Worm (Caenorhabditis elegans) whole organism, L1 larva: ENCODE data around the gene sma-6.

ENCODE experiments used
- C04F5.9 ChIP-seq: sonication (generic microtip); optimal IDR thresholded peaks from 2 replicates; lab custom pipeline; 2016; ENCODE audit warnings: missing genetic modification characterization, missing compliant biosample characterization
- C16A3.4 ChIP-seq: fragments of 150-350 bp; optimal IDR thresholded peaks from 2 replicates; lab custom pipeline; 2014; ENCODE audit warnings: missing biosample characterization, missing genetic modification characterization
- C34B4.2 ChIP-seq: sonication (generic microtip); optimal IDR thresholded peaks from 2 replicates; lab custom pipeline; 2017; ENCODE audit warnings: mild to moderate bottlenecking, missing genetic modification characterization, missing compliant biosample characterization
- Y116A8C.19 ChIP-seq: sonication (generic microtip); optimal IDR thresholded peaks from 2 replicates; lab custom pipeline; 2016; ENCODE audit warnings: missing compliant biosample characterization, missing genetic modification characterization, borderline replicate concordance
- ama-1 ChIP-seq: fragments of 150-350 bp; optimal IDR thresholded peaks from 2 replicates; lab custom pipeline; 2014
- ceh-8 ChIP-seq: fragments of 200-800 bp; sonication (Bioruptor generic); optimal IDR thresholded peaks from 2 replicates; lab custom pipeline; 2018; ENCODE audit warnings: mild to moderate bottlenecking, missing genetic modification characterization, moderate library complexity, missing compliant biosample characterization
- ceh-88 ChIP-seq: fragments of 200-800 bp; sonication (Bioruptor generic); IDR thresholded peaks from 2 replicates; pipeline ENCODE4 v1.3.6; 2022; ENCODE audit warnings: missing genetic modification characterization, missing compliant biosample characterization
- ces-1 ChIP-seq: fragments of 150-350 bp; optimal IDR thresholded peaks from 2 replicates; lab custom pipeline; 2014; ENCODE audit warnings: missing biosample characterization, missing genetic modification reagents, missing genetic modification characterization
- dsc-1 ChIP-seq: sonication (generic microtip); optimal IDR thresholded peaks from 2 replicates; lab custom pipeline; 2016; ENCODE audit warnings: mild to moderate bottlenecking, missing genetic modification characterization, missing compliant biosample characterization
- efl-1 ChIP-seq, 4 experiments: fragments of 150-350 bp; optimal IDR thresholded peaks in 3 of 4; peaks in 1 of 4; 1 replicate in 1 of 4; 2 replicates in 3 of 4; lab custom pipeline; 2014; ENCODE audit warnings: missing biosample characterization in 2 of 4, missing genetic modification characterization in 2 of 4, missing genetic modification reagents in 2 of 4
- efl-3 ChIP-seq: fragments of 200-800 bp; sonication (Bioruptor generic); optimal IDR thresholded peaks from 2 replicates; lab custom pipeline; 2018; ENCODE audit warnings: mild to moderate bottlenecking, missing genetic modification characterization, missing compliant biosample characterization
- egl-27 ChIP-seq, 2 experiments: fragments of 150-350 bp in 1 of 2; sonication (generic microtip); optimal IDR thresholded peaks; 3 replicates each; lab custom pipeline; 2017 to 2018; ENCODE audit warnings: missing biosample characterization in 2 of 2, missing genetic modification characterization in 2 of 2, missing genetic modification reagents in 2 of 2
- elt-2 ChIP-seq: sonication (generic microtip); optimal IDR thresholded peaks from 2 replicates; lab custom pipeline; 2016; ENCODE audit warnings: missing genetic modification characterization, mild to moderate bottlenecking, inconsistent platforms, missing compliant biosample characterization, missing genetic modification reagents
- ets-5 ChIP-seq: fragments of 200-800 bp; sonication (Bioruptor generic); IDR thresholded peaks from 2 replicates; pipeline ENCODE4 v1.3.6; 2022; ENCODE audit warnings: missing genetic modification characterization, missing compliant biosample characterization
- fkh-8 ChIP-seq: sonication (generic microtip); optimal IDR thresholded peaks from 2 replicates; lab custom pipeline; 2016; ENCODE audit warnings: mild to moderate bottlenecking, missing genetic modification characterization, missing compliant biosample characterization
- fos-1 ChIP-seq: fragments of 150-350 bp; optimal IDR thresholded peaks from 2 replicates; lab custom pipeline; 2014; ENCODE audit warnings: missing biosample characterization, missing genetic modification characterization
- grh-1 ChIP-seq: fragments of 200-800 bp; sonication (Bioruptor generic); IDR thresholded peaks from 2 replicates; pipeline ENCODE4 v1.3.6; 2022; ENCODE audit warnings: missing genetic modification reagents, missing genetic modification characterization, missing compliant biosample characterization
- hlh-4 ChIP-seq: sonication (generic microtip); optimal IDR thresholded peaks from 2 replicates; lab custom pipeline; 2016; ENCODE audit warnings: mild to moderate bottlenecking, missing genetic modification characterization, missing compliant biosample characterization
- isw-1 ChIP-seq: fragments of 200-800 bp; sonication (Bioruptor generic); IDR thresholded peaks from 2 replicates; pipeline ENCODE4 v1.3.6; 2022; ENCODE audit warnings: missing genetic modification characterization, missing compliant biosample characterization
- lin-15B ChIP-seq: fragments of 150-350 bp; sonication (generic microtip); optimal IDR thresholded peaks from 3 replicates; lab custom pipeline; 2014; ENCODE audit warnings: missing biosample characterization, missing genetic modification characterization
- lir-3 ChIP-seq: sonication (generic microtip); optimal IDR thresholded peaks from 2 replicates; lab custom pipeline; 2016; ENCODE audit warnings: mild to moderate bottlenecking, missing genetic modification characterization, moderate library complexity, missing compliant biosample characterization; ENCODE audit not compliant: poor library complexity
- mdl-1 ChIP-seq, 2 experiments: fragments of 150-350 bp; optimal IDR thresholded peaks; 2 replicates each; lab custom pipeline; 2014 to 2017; ENCODE audit warnings: missing biosample characterization in 2 of 2, missing genetic modification characterization in 2 of 2, inconsistent platforms in 1 of 2
- mep-1 ChIP-seq: fragments of 150-350 bp; optimal IDR thresholded peaks from 2 replicates; lab custom pipeline; 2014; ENCODE audit warnings: missing biosample characterization, missing genetic modification characterization
- nhr-11 ChIP-seq: fragments of 150-350 bp; optimal IDR thresholded peaks from 2 replicates; lab custom pipeline; 2014; ENCODE audit warnings: missing biosample characterization, missing genetic modification characterization
- nhr-12 ChIP-seq: sonication (generic microtip); optimal IDR thresholded peaks from 2 replicates; lab custom pipeline; 2017; ENCODE audit warnings: missing biosample characterization, missing genetic modification characterization
- nhr-237 ChIP-seq: fragments of 150-350 bp; optimal IDR thresholded peaks from 2 replicates; lab custom pipeline; 2014; ENCODE audit warnings: missing biosample characterization, missing genetic modification characterization
- nhr-71 ChIP-seq: sonication (generic microtip); optimal IDR thresholded peaks from 2 replicates; lab custom pipeline; 2016; ENCODE audit warnings: mild to moderate bottlenecking, missing genetic modification characterization, moderate library complexity, missing compliant biosample characterization
- nhr-77 ChIP-seq: fragments of 150-350 bp; optimal IDR thresholded peaks from 2 replicates; lab custom pipeline; 2014; ENCODE audit warnings: missing biosample characterization, missing genetic modification characterization
- nhr-84 ChIP-seq: sonication (generic microtip); optimal IDR thresholded peaks from 2 replicates; lab custom pipeline; 2017; ENCODE audit warnings: missing biosample characterization, missing genetic modification characterization
- nhr-85 ChIP-seq: sonication (generic microtip); peaks from one replicate; lab custom pipeline; 2016; ENCODE audit warnings: missing genetic modification characterization, inconsistent platforms, missing compliant biosample characterization
- pqm-1 ChIP-seq: sonication (generic microtip); optimal IDR thresholded peaks from 3 replicates; lab custom pipeline; 2017; ENCODE audit warnings: missing biosample characterization, missing genetic modification characterization
- rnt-1 ChIP-seq: sonication (generic microtip); optimal IDR thresholded peaks from 2 replicates; lab custom pipeline; 2016; ENCODE audit warnings: mild to moderate bottlenecking, missing genetic modification characterization, moderate library complexity, missing compliant biosample characterization
- snpc-4 ChIP-seq: fragments of 150-350 bp; optimal IDR thresholded peaks from 2 replicates; lab custom pipeline; 2014; ENCODE audit warnings: missing biosample characterization, missing genetic modification characterization
- sox-4 ChIP-seq: sonication (generic microtip); optimal IDR thresholded peaks from 2 replicates; lab custom pipeline; 2016; ENCODE audit warnings: missing genetic modification characterization, missing compliant biosample characterization
- swsn-7 ChIP-seq: sonication (generic microtip); optimal IDR thresholded peaks from 2 replicates; lab custom pipeline; 2016; ENCODE audit warnings: missing genetic modification characterization, missing compliant biosample characterization
- tbx-2 ChIP-seq: sonication (generic microtip); optimal IDR thresholded peaks from 2 replicates; lab custom pipeline; 2016; ENCODE audit warnings: missing genetic modification characterization, missing compliant biosample characterization
- unc-30 ChIP-seq: sonication (generic microtip); optimal IDR thresholded peaks from 2 replicates; lab custom pipeline; 2017; ENCODE audit warnings: missing biosample characterization, missing genetic modification characterization
- unc-62 ChIP-seq: fragments of 150-350 bp; optimal IDR thresholded peaks from 2 replicates; lab custom pipeline; 2014; ENCODE audit warnings: missing biosample characterization, missing genetic modification reagents, missing genetic modification characterization
- unc-98 ChIP-seq: fragments of 200-800 bp; sonication (Bioruptor generic); IDR thresholded peaks from 2 replicates; pipeline ENCODE4 v1.3.6; 2022; ENCODE audit warnings: missing genetic modification characterization, missing compliant biosample characterization
- vab-15 ChIP-seq: sonication (generic microtip); optimal IDR thresholded peaks from 2 replicates; lab custom pipeline; 2017; ENCODE audit warnings: missing genotype, mild to moderate bottlenecking, missing genetic modification characterization, missing compliant biosample characterization
- xbp-1 ChIP-seq: sonication (generic microtip); optimal IDR thresholded peaks from 2 replicates; lab custom pipeline; 2016; ENCODE audit warnings: missing genetic modification characterization, missing compliant biosample characterization
- zip-4 ChIP-seq: fragments of 200-800 bp; sonication (Bioruptor generic); optimal IDR thresholded peaks from 2 replicates; lab custom pipeline; 2018; ENCODE audit warnings: mild to moderate bottlenecking, missing genetic modification characterization, moderate library complexity, missing compliant biosample characterization
- ztf-11 ChIP-seq, 2 experiments: sonication (generic microtip); optimal IDR thresholded peaks; 2 replicates each; lab custom pipeline; 2016 to 2017; ENCODE audit warnings: missing genetic modification characterization in 2 of 2, missing biosample characterization in 1 of 2, missing compliant biosample characterization in 1 of 2
- ztf-4 ChIP-seq: fragments of 150-350 bp; optimal IDR thresholded peaks from 2 replicates; lab custom pipeline; 2014; ENCODE audit warnings: missing biosample characterization, missing genetic modification characterization

sma-6 gene

DNA sequence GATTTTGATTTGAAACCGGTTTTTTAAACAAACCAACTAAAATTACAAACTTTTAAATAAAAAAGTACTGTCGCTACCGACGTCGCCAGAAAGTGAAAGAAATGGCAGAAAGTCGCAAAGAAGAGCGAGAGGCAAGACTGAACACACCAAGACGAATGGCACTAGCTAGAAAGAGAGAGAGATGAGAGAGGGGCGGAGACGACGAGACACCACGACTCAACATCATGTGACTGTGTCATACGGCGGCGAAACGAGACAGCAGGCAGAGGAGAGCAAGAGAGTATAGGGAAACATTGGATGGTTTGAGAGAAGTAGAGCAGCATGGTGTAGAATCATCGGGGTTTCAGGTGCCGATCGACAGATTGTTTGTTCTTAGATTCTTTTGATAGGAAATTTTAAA lies 24.1 kb downstream of the sma-6 start (continued):
- TF ChIP-seq pqm-1 (tag; lab: Kevin White, UChicago) (no peak), ceh-88 (no peak; the same call in 1 of the 2 replicates), nhr-77 (peak; percentile 28), efl-1 (optimal IDR thresholded peaks at IDR 0.05; lab: Kevin White, UChicago) (peak; percentile 82 to 85), efl-1 (GFP tag; optimal IDR thresholded peaks at IDR 0.05 in 1 of 2; lab: Kevin White, UChicago) (peak; percentile 69 to 98), xbp-1 (tag; lab: Kevin White, UChicago) (peak; percentile 90)

ce11 chrII:6349968-6350367 lies 25.7 kb downstream of the sma-6 start:
- TF ChIP-seq nhr-12, result no peak
- no peak for TF ChIP-seq grh-1 (GFP tag; lab: Robert Waterston, UW)
- no peak for TF ChIP-seq efl-1 (optimal IDR thresholded peaks at IDR 0.05; lab: Kevin White, UChicago)
- TF ChIP-seq efl-1 (GFP tag; optimal IDR thresholded peaks at IDR 0.05 in 1 of 2; lab: Kevin White, UChicago), result peak in 1 of 2 experiments; percentile 91
- TF ChIP-seq tbx-2, result no peak
- TF ChIP-seq C16A3.4 (tag; lab: Kevin White, UChicago), result no peak

ce11 chrII:6351887-6352286 lies 27.6 kb downstream of the sma-6 start, which contains the start of gene C32D5.10:
TSS of gene C32D5.10 (minus strand) at chrII:6351987.
- TF ChIP-seq snpc-4 (no peak), C34B4.2 (tag; lab: Kevin White, UChicago) (no peak)
- TF ChIP-seq, all 84 proteins: peak for 0

- TF ChIP-seq unc-62 (GFP tag; lab: Kevin White, UChicago), result no peak
- peak; percentile 68 for TF ChIP-seq dsc-1 (tag; lab: Kevin White, UChicago)
- TF ChIP-seq egl-27 (tag; optimal IDR thresholded peaks at IDR 0.05; lab: Kevin White, UChicago), result no peak
- TF ChIP-seq fkh-8, result peak; percentile 91
- TF ChIP-seq rnt-1 (tag; lab: Kevin White, UChicago), result peak; percentile 86
- peak; percentile 89 for TF ChIP-seq nhr-71 (tag; lab: Kevin White, UChicago)
- no peak for TF ChIP-seq C34B4.2 (tag; lab: Kevin White, UChicago)
- TF ChIP-seq isw-1 (GFP tag; lab: Robert Waterston, UW), result peak; percentile 63
- peak; percentile 82 for TF ChIP-seq nhr-85 (tag; lab: Kevin White, UChicago)
- no peak for TF ChIP-seq ceh-8
- TF ChIP-seq Y116A8C.19 (tag; lab: Kevin White, UChicago), result no peak
- peak; percentile 35 for TF ChIP-seq fos-1 (tag; lab: Kevin White, UChicago)
- no peak for TF ChIP-seq sox-4 (tag; lab: Kevin White, UChicago)
- peak; percentile 8 for TF ChIP-seq C04F5.9 (tag; lab: Kevin White, UChicago)
- TF ChIP-seq nhr-11 (tag; lab: Kevin White, UChicago), result no peak
- TF ChIP-seq elt-2 (tag; lab: Kevin White, UChicago), result no peak
- TF ChIP-seq efl-3, result no peak
- TF ChIP-seq nhr-77, result peak; percentile 72
- peak; percentile 57 for TF ChIP-seq lin-15B (tag; lab: Kevin White, UChicago)
- TF ChIP-seq hlh-4, result no peak
- TF ChIP-seq mdl-1 (tag; optimal IDR thresholded peaks at IDR 0.05; lab: Kevin White, UChicago), result peak in 1 of 2 experiments; percentile 61
- peak; percentile 85 for TF ChIP-seq mep-1 (tag; lab: Kevin White, UChicago)
- TF ChIP-seq unc-30, result no peak
- TF ChIP-seq snpc-4, result peak; percentile 16
- TF ChIP-seq swsn-7 (tag; lab: Kevin White, UChicago), result peak; percentile 83
- TF ChIP-seq efl-1 (optimal IDR thresholded peaks at IDR 0.05; lab: Kevin White, UChicago), result peak; percentile 57 to 75
- TF ChIP-seq efl-1 (GFP tag; optimal IDR thresholded peaks at IDR 0.05 in 1 of 2; lab: Kevin White, UChicago), result peak; percentile 72 to 97
- TF ChIP-seq ces-1 (GFP tag; lab: Kevin White, UChicago), result no peak
- no peak for TF ChIP-seq unc-98 (GFP tag; lab: Robert Waterston, UW)
- no peak for TF ChIP-seq ets-5
- TF ChIP-seq vab-15 (tag; lab: Kevin White, UChicago), result no peak
- peak; percentile 49 for TF ChIP-seq lir-3 (tag; lab: Kevin White, UChicago)
- TF ChIP-seq nhr-84 (tag; lab: Kevin White, UChicago), result no peak
- TF ChIP-seq nhr-12, result no peak
- TF ChIP-seq nhr-237 (tag; lab: Kevin White, UChicago), result no peak
- peak; percentile 63 for TF ChIP-seq ztf-4 (tag; lab: Kevin White, UChicago)
- TF ChIP-seq ama-1 (lab: Kevin White, UChicago), result no peak
- no peak for TF ChIP-seq ztf-11 (tag; optimal IDR thresholded peaks at IDR 0.05; lab: Kevin White, UChicago)
- no peak for TF ChIP-seq zip-4 (GFP tag; lab: Kevin White, UChicago)
These were observed 31.4 kb downstream of the sma-6 start, which contains the start of gene C32D5.11 for ce11 chrII:6355396-6356346. TSS of gene C32D5.11 (minus strand) at chrII:6355446.
